Fruit fly (Drosophila melanogaster) whole organism, embryonic: ENCODE results near the gene Gga.
A peak's percentile ranks its signal among the peaks of the same experiment; 100 is the strongest.

ENCODE experiments used
- ATbp ChIP-seq: fragments of 200-800 bp; sonication (Bioruptor generic); optimal IDR thresholded peaks from 2 replicates; lab custom pipeline; 2017; ENCODE audit warnings: missing biosample characterization, mild to moderate bottlenecking, missing genetic modification characterization, missing genetic modification reagents
- Atf6 ChIP-seq: fragments of 200-800 bp; sonication (Bioruptor generic); IDR thresholded peaks from 2 replicates; pipeline ENCODE4 v1.3.6; 2022; ENCODE audit warnings: missing biosample characterization, missing genetic modification characterization
- CG10147 ChIP-seq: fragments of 200-800 bp; sonication (Bioruptor generic); optimal IDR thresholded peaks from 2 replicates; lab custom pipeline; 2019; ENCODE audit warnings: missing biosample characterization, mild to moderate bottlenecking, missing genetic modification characterization, moderate library complexity
- CG12769 ChIP-seq: fragments of 200-800 bp; sonication (Bioruptor generic); optimal IDR thresholded peaks from 2 replicates; lab custom pipeline; 2019; ENCODE audit warnings: missing biosample characterization, mild to moderate bottlenecking, missing genetic modification characterization, moderate library complexity
- CG13775 ChIP-seq: fragments of 200-800 bp; sonication (Bioruptor generic); optimal IDR thresholded peaks from 3 replicates; lab custom pipeline; 2017; ENCODE audit warnings: missing biosample characterization, mild to moderate bottlenecking, missing genetic modification characterization
- CG14710 ChIP-seq: fragments of 200-800 bp; sonication (Bioruptor generic); optimal IDR thresholded peaks from 3 replicates; lab custom pipeline; 2019; ENCODE audit warnings: missing biosample characterization, mild to moderate bottlenecking, missing genetic modification characterization, moderate library complexity
- CG15011 ChIP-seq: fragments of 200-800 bp; sonication (Bioruptor generic); optimal IDR thresholded peaks from 3 replicates; lab custom pipeline; 2018; ENCODE audit warnings: missing biosample characterization, mild to moderate bottlenecking, missing genetic modification characterization
- CG15269 ChIP-seq: fragments of 200-800 bp; sonication (Bioruptor generic); optimal IDR thresholded peaks from 2 replicates; lab custom pipeline; 2018; ENCODE audit warnings: missing biosample characterization, mild to moderate bottlenecking, missing genetic modification characterization, moderate library complexity
- CG18599 ChIP-seq: fragments of 200-800 bp; sonication (Bioruptor generic); optimal IDR thresholded peaks from 3 replicates; lab custom pipeline; 2017; ENCODE audit warnings: missing biosample characterization, missing genetic modification characterization, mild to moderate bottlenecking, moderate library complexity, missing genetic modification reagents
- CG18619 ChIP-seq: fragments of 200-800 bp; sonication (Bioruptor generic); optimal IDR thresholded peaks from 3 replicates; lab custom pipeline; 2017; ENCODE audit warnings: missing biosample characterization, mild to moderate bottlenecking, missing genetic modification characterization
- CG2120 ChIP-seq: fragments of 200-800 bp; sonication (Bioruptor generic); optimal IDR thresholded peaks from 3 replicates; lab custom pipeline; 2016; ENCODE audit warnings: missing biosample characterization, missing genetic modification characterization
- CG2678 ChIP-seq: fragments of 200-800 bp; sonication (Bioruptor generic); optimal IDR thresholded peaks from 3 replicates; lab custom pipeline; 2019; ENCODE audit warnings: missing biosample characterization, mild to moderate bottlenecking, missing genetic modification characterization, moderate library complexity
- CG31388 ChIP-seq: fragments of 200-800 bp; sonication (Bioruptor generic); optimal IDR thresholded peaks from 2 replicates; lab custom pipeline; 2016; ENCODE audit warnings: missing biosample characterization, missing genetic modification characterization
- CG3281 ChIP-seq: fragments of 200-800 bp; sonication (Bioruptor generic); optimal IDR thresholded peaks from 3 replicates; lab custom pipeline; 2017; ENCODE audit warnings: missing biosample characterization, mild to moderate bottlenecking, missing genetic modification characterization
- CG34376 ChIP-seq: fragments of 200-800 bp; sonication (Bioruptor generic); optimal IDR thresholded peaks from 2 replicates; lab custom pipeline; 2018; ENCODE audit warnings: missing biosample characterization, mild to moderate bottlenecking, missing genetic modification characterization
- CG3847 ChIP-seq: fragments of 200-800 bp; sonication (Bioruptor generic); IDR thresholded peaks from 2 replicates; pipeline ENCODE4 v1.3.6; 2022; ENCODE audit warnings: missing biosample characterization, missing genetic modification characterization
- CG6813 ChIP-seq: fragments of 200-800 bp; sonication (Bioruptor generic); optimal IDR thresholded peaks from 2 replicates; lab custom pipeline; 2017; ENCODE audit warnings: missing biosample characterization, missing genetic modification characterization, mild to moderate bottlenecking, moderate library complexity, missing genetic modification reagents
- CG7839 ChIP-seq: fragments of 200-800 bp; sonication (Bioruptor generic); optimal IDR thresholded peaks from 3 replicates; lab custom pipeline; 2018; ENCODE audit warnings: missing biosample characterization, mild to moderate bottlenecking, missing genetic modification characterization, moderate library complexity
- CG8924 ChIP-seq: fragments of 200-800 bp; optimal IDR thresholded peaks from 3 replicates; lab custom pipeline; 2019; ENCODE audit warnings: missing biosample characterization, mild to moderate bottlenecking, missing genetic modification characterization, moderate library complexity
- CG9727 ChIP-seq: fragments of 200-800 bp; sonication (Bioruptor generic); optimal IDR thresholded peaks from 3 replicates; lab custom pipeline; 2017; ENCODE audit warnings: missing biosample characterization, mild to moderate bottlenecking, missing genetic modification characterization
- D19B ChIP-seq: fragments of 200-800 bp; sonication (Bioruptor generic); optimal IDR thresholded peaks from 2 replicates; lab custom pipeline; 2017; ENCODE audit warnings: missing biosample characterization, mild to moderate bottlenecking, missing genetic modification characterization
- Dbx ChIP-seq: fragments of 200-800 bp; sonication (Bioruptor generic); IDR thresholded peaks from 3 replicates; pipeline ENCODE4 v1.3.6; 2022; ENCODE audit warnings: missing biosample characterization, missing genetic modification characterization
- Dek ChIP-seq: fragments of 200-800 bp; sonication (Bioruptor generic); optimal IDR thresholded peaks from 3 replicates; lab custom pipeline; 2019; ENCODE audit warnings: missing biosample characterization, mild to moderate bottlenecking, missing genetic modification characterization, moderate library complexity
- Dip3 ChIP-seq: fragments of 200-800 bp; sonication (Bioruptor generic); optimal IDR thresholded peaks from 3 replicates; lab custom pipeline; 2016; ENCODE audit warnings: missing biosample characterization, missing genetic modification characterization
- Drgx ChIP-seq: fragments of 200-800 bp; sonication (Bioruptor generic); IDR thresholded peaks from 2 replicates; pipeline ENCODE4 v1.3.6; 2022; ENCODE audit warnings: missing biosample characterization, missing genetic modification characterization
- E2f2 ChIP-seq: fragments of 200-800 bp; sonication (Bioruptor generic); IDR thresholded peaks from 2 replicates; pipeline ENCODE4 v1.3.6; 2022; ENCODE audit warnings: missing biosample characterization, missing genetic modification characterization
- Fer3 ChIP-seq: fragments of 200-800 bp; sonication (Bioruptor generic); optimal IDR thresholded peaks from 2 replicates; lab custom pipeline; 2018; ENCODE audit warnings: missing biosample characterization, mild to moderate bottlenecking, missing genetic modification characterization, moderate library complexity
- HmgZ ChIP-seq: fragments of 200-800 bp; sonication (Bioruptor generic); optimal IDR thresholded peaks from 2 replicates; lab custom pipeline; 2018; ENCODE audit warnings: missing biosample characterization, mild to moderate bottlenecking, missing genetic modification characterization
- Max ChIP-seq: fragments of 200-800 bp; sonication (Bioruptor generic); optimal IDR thresholded peaks from 2 replicates; lab custom pipeline; 2016; ENCODE audit warnings: missing biosample characterization, mild to moderate bottlenecking, missing genetic modification characterization
- Meics ChIP-seq: fragments of 200-800 bp; sonication (Bioruptor generic); optimal IDR thresholded peaks from 2 replicates; lab custom pipeline; 2017; ENCODE audit warnings: missing biosample characterization, mild to moderate bottlenecking, missing genetic modification characterization
- Rfx ChIP-seq: fragments of 200-800 bp; sonication (Bioruptor generic); IDR thresholded peaks from 2 replicates; pipeline ENCODE4 v1.3.6; 2022; ENCODE audit warnings: missing biosample characterization, missing genetic modification characterization
- Taf1 ChIP-seq: fragments of 200-800 bp; sonication (Bioruptor generic); IDR thresholded peaks from 2 replicates; pipeline ENCODE4 v1.3.6; 2022; ENCODE audit warnings: missing biosample characterization, missing genetic modification characterization
- Vsx1 ChIP-seq: fragments of 200-800 bp; sonication (Bioruptor generic); optimal IDR thresholded peaks from 2 replicates; lab custom pipeline; 2017; ENCODE audit warnings: missing biosample characterization, mild to moderate bottlenecking, missing genetic modification characterization, missing genetic modification reagents
- bcd ChIP-seq: fragments of 200-800 bp; sonication (Bioruptor generic); optimal IDR thresholded peaks from 2 replicates; lab custom pipeline; 2017; ENCODE audit warnings: missing biosample characterization, mild to moderate bottlenecking, missing genetic modification characterization
- bsh ChIP-seq, 2 experiments: fragments of 200-800 bp; sonication (Bioruptor generic); optimal IDR thresholded peaks; 2 replicates each; lab custom pipeline; 2017 to 2018; ENCODE audit warnings: mild to moderate bottlenecking in 2 of 2, missing biosample characterization in 2 of 2, missing genetic modification characterization in 2 of 2, moderate library complexity in 1 of 2
- ems ChIP-seq: fragments of 200-800 bp; sonication (Bioruptor generic); optimal IDR thresholded peaks from 3 replicates; lab custom pipeline; 2016; ENCODE audit warnings: missing biosample characterization, missing genetic modification characterization
- exex ChIP-seq: fragments of 200-800 bp; sonication (Bioruptor generic); optimal IDR thresholded peaks from 4 replicates; lab custom pipeline; 2018; ENCODE audit warnings: missing biosample characterization, mild to moderate bottlenecking, missing genetic modification characterization, moderate library complexity
- gem ChIP-seq: fragments of 200-800 bp; sonication (Bioruptor generic); optimal IDR thresholded peaks from 2 replicates; lab custom pipeline; 2019; ENCODE audit warnings: missing biosample characterization, mild to moderate bottlenecking, missing genetic modification characterization, moderate library complexity
- grau ChIP-seq: fragments of 200-800 bp; optimal IDR thresholded peaks from 3 replicates; lab custom pipeline; 2019; ENCODE audit warnings: missing biosample characterization, mild to moderate bottlenecking, missing genetic modification characterization, moderate library complexity
- her ChIP-seq: fragments of 200-800 bp; sonication (Bioruptor generic); optimal IDR thresholded peaks from 2 replicates; lab custom pipeline; 2016; ENCODE audit warnings: missing biosample characterization, missing genetic modification characterization
- insv ChIP-seq, 2 experiments: fragments of 200-800 bp; sonication (Bioruptor generic); optimal IDR thresholded peaks; 3 replicates each; lab custom pipeline; 2016 to 2018; ENCODE audit warnings: missing biosample characterization in 2 of 2, missing genetic modification characterization in 2 of 2
- jumu ChIP-seq: fragments of 200-800 bp; sonication (Bioruptor generic); optimal IDR thresholded peaks from 3 replicates; lab custom pipeline; 2016; ENCODE audit warnings: missing biosample characterization, missing genetic modification characterization
- lilli ChIP-seq: fragments of 200-800 bp; sonication (Bioruptor generic); optimal IDR thresholded peaks from 3 replicates; lab custom pipeline; 2016; ENCODE audit warnings: missing biosample characterization, missing genetic modification characterization
- mirr ChIP-seq: fragments of 200-800 bp; sonication (Bioruptor generic); optimal IDR thresholded peaks from 3 replicates; lab custom pipeline; 2018; ENCODE audit warnings: missing biosample characterization, mild to moderate bottlenecking, missing genetic modification characterization
- org-1 ChIP-seq: fragments of 200-800 bp; sonication (Bioruptor generic); optimal IDR thresholded peaks from 2 replicates; lab custom pipeline; 2017; ENCODE audit warnings: missing biosample characterization, missing genetic modification characterization
- pb ChIP-seq: fragments of 200-800 bp; sonication (Bioruptor generic); optimal IDR thresholded peaks from 3 replicates; lab custom pipeline; 2016; ENCODE audit warnings: missing biosample characterization, missing genetic modification characterization
- pzg ChIP-seq: fragments of 200-800 bp; sonication (Bioruptor generic); optimal IDR thresholded peaks from 3 replicates; lab custom pipeline; 2018; ENCODE audit warnings: missing biosample characterization, mild to moderate bottlenecking, missing genetic modification characterization, moderate library complexity
- row ChIP-seq: fragments of 200-800 bp; sonication (Bioruptor generic); IDR thresholded peaks from 3 replicates; pipeline ENCODE4 v1.3.6; 2022; ENCODE audit warnings: missing biosample characterization, missing genetic modification characterization
- scrt ChIP-seq: fragments of 200-800 bp; sonication (Bioruptor generic); optimal IDR thresholded peaks from 2 replicates; lab custom pipeline; 2018; ENCODE audit warnings: missing biosample characterization, mild to moderate bottlenecking, missing genetic modification characterization, moderate library complexity

The Gga gene

DNA sequence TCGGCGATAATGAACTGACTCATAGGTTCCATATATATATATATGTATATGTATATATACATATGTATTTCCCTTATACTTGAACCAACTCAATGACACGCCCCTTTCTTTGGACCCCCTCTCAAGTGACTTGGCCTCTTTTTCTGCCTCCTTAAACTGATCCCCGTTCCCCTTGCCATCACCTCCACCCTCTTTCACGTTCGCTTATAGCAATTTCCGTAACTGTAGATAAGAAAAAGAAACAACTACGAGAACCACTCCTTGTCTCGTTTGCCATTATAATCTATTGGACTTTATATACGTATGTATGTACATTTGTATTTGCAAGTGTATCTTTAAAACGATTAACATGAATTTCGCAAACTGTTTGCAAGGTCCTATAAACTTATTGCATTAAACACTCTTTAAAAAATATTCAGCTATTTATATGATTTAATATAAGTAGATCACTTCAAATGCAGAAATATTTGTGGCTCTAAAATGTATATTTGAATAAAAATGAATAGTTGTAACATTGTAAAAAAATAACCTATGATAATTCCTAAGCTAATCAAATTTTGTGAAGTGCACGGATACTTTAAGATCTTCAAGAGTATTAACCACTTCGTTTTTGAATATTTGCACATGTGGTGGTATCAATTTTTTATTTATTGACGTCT lies 18.0 kb upstream of the Gga start:
- TF ChIP-seq CG3281 (GFP tag; lab: Kevin White, UChicago) (peak; percentile 70), Vsx1 (GFP tag; lab: Kevin White, UChicago) (no peak), Dip3 (GFP tag; lab: Kevin White, UChicago) (peak; percentile 23), Taf1 (0 out of 2 replicates have a peak, but pooled peaks have one; percentile 13), CG2120 (GFP tag; lab: Kevin White, UChicago) (peak; percentile 69), HmgZ (no peak), CG8924 (tag; lab: Kevin White, UChicago) (peak; percentile 33), pzg (GFP tag; lab: Kevin White, UChicago) (no peak), pb (GFP tag; lab: Kevin White, UChicago) (no peak), E2f2 (GFP tag; lab: Robert Waterston, UW) (no peak), CG34376 (peak; percentile 32), CG15011 (GFP tag; lab: Kevin White, UChicago) (peak; percentile 36), org-1 (GFP tag; lab: Kevin White, UChicago) (peak; percentile 31), CG31388 (GFP tag; lab: Kevin White, UChicago) (no peak), D19B (peak; percentile 43), Drgx (GFP tag; lab: Robert Waterston, UW) (peak; percentile 51; the same call in 1 of the 2 replicates), CG7839 (tag; lab: Kevin White, UChicago) (peak; percentile 52), ATbp (GFP tag; lab: Kevin White, UChicago) (no peak), scrt (GFP tag; lab: Kevin White, UChicago) (peak; percentile 24), CG3847 (GFP tag; lab: Robert Waterston, UW) (no peak), Dbx (GFP tag; lab: Robert Waterston, UW) (0 out of 3 replicates have a peak, but pooled peaks have one; percentile 34), mirr (GFP tag; lab: Kevin White, UChicago) (peak; percentile 9), CG13775 (peak; percentile 7), Max (GFP tag; lab: Kevin White, UChicago) (no peak), CG18599 (peak; percentile 57), CG10147 (GFP tag; lab: Kevin White, UChicago) (peak; percentile 59), grau (tag; lab: Kevin White, UChicago) (peak; percentile 63), jumu (GFP tag; lab: Kevin White, UChicago) (no peak), row (GFP tag; lab: Robert Waterston, UW) (peak; percentile 29; the same call in 1 of the 3 replicates), CG18619 (GFP tag; lab: Kevin White, UChicago) (peak; percentile 36), CG14710 (no peak), CG15269 (tag; lab: Kevin White, UChicago) (peak; percentile 6), exex (tag; lab: Kevin White, UChicago) (peak; percentile 72), ems (GFP tag; lab: Kevin White, UChicago) (no peak), Rfx (peak; percentile 18; the same call in 1 of the 2 replicates), bsh (GFP tag; optimal IDR thresholded peaks at IDR 0.05; lab: Kevin White, UChicago) (peak in 1 of 2 experiments; percentile 14), lilli (peak; percentile 50), her (GFP tag; lab: Kevin White, UChicago) (no peak), Meics (GFP tag; lab: Kevin White, UChicago) (peak; percentile 65), bcd (GFP tag; lab: Kevin White, UChicago) (peak; percentile 6), CG12769 (tag; lab: Kevin White, UChicago) (peak; percentile 24), CG2678 (tag; lab: Kevin White, UChicago) (peak; percentile 70), CG9727 (GFP tag; lab: Kevin White, UChicago) (peak; percentile 25), insv (GFP tag; optimal IDR thresholded peaks at IDR 0.05; lab: Kevin White, UChicago) (no peak), gem (peak; percentile 49), CG6813 (GFP tag; lab: Kevin White, UChicago) (no peak), Dek (tag; lab: Kevin White, UChicago) (peak; percentile 34), Atf6 (GFP tag; lab: Robert Waterston, UW) (peak; percentile 44; the same call in 1 of the 2 replicates), Fer3 (peak; percentile 37)
